Worm (Caenorhabditis elegans) whole organism, young adult: ENCODE results near the gene T24D8.6.

Source experiments
- hlh-26 ChIP-seq: fragments of 200-800 bp; sonication (Bioruptor generic); conservative IDR thresholded peaks from 2 replicates; pipeline ENCODE4 v1.3.6; 2022; ENCODE audit warnings: missing genetic modification reagents, missing genetic modification characterization, missing compliant biosample characterization
- hmg-20 ChIP-seq: fragments of 200-800 bp; sonication (Bioruptor generic); IDR thresholded peaks from 2 replicates; pipeline ENCODE4 v1.3.6; 2022; ENCODE audit warnings: missing genetic modification reagents, missing genetic modification characterization, missing compliant biosample characterization
- lin-40 ChIP-seq: sonication (generic microtip); optimal IDR thresholded peaks from 2 replicates; lab custom pipeline; 2016; ENCODE audit warnings: missing genetic modification characterization, mild to moderate bottlenecking, missing compliant biosample characterization, missing genotype, missing genetic modification reagents
- madf-8 ChIP-seq: fragments of 200-800 bp; sonication (Bioruptor generic); conservative IDR thresholded peaks from 2 replicates; pipeline ENCODE4 v1.3.6; 2022; ENCODE audit warnings: missing genetic modification reagents, missing genetic modification characterization, missing compliant biosample characterization
- mes-4 ChIP-seq: sonication (generic microtip); optimal IDR thresholded peaks from 2 replicates; lab custom pipeline; 2016; ENCODE audit warnings: missing genotype, missing genetic modification characterization, missing compliant biosample characterization
- unc-62 ChIP-seq: fragments of 150-350 bp; optimal IDR thresholded peaks from 2 replicates; lab custom pipeline; 2014; ENCODE audit warnings: missing biosample characterization, missing genetic modification reagents, missing genetic modification characterization

DNA sequence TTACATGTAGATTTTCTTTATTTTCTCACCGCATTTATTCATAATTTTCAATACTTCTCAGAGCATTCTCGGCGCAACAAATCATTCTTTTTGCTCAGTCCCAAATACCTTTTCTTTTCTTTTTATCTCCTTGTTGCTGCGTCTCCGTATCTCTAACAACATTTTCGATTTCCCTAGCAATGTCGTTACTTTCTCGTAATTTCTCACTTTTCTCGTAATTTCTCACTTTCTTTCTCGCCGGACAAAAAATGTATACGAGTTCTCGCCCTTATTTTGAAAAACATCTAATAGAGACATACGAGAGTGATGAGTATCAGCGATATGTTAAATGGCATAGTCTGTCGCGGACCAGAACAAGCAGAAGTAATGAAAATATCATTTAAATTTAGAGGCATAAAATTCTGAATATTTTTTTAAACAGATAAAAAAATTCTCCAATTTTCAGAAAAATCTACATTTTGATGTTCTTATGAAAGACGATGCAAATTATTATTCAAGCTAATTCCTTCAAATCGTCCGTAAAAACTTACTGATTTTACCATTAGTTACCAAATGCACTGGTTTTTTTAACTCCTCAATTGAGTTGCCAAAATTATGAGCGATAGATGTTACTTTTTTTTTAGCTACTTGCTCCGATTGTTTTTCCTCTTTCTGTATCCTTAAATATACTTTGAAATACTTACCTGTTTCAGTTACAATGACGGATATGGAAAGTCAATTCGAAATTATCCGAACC lies 9.7 kb upstream of the T24D8.6 start, which contains the start of gene F47G3.3:
- TF ChIP-seq hlh-26 (GFP tag; lab: Robert Waterston, UW) (no peak), madf-8 (GFP tag; lab: Robert Waterston, UW) (no peak), unc-62 (no peak), mes-4 (tag; lab: Kevin White, UChicago) (no peak), lin-40 (tag; lab: Kevin White, UChicago) (no peak), hmg-20 (GFP tag; lab: Robert Waterston, UW) (no peak)
